Fruit fly (Drosophila melanogaster) whole organism, adult: Measurements from ENCODE around the gene NSD.

Experiments
- CG14711 ChIP-seq: fragments of 200-800 bp; sonication (Bioruptor generic); optimal IDR thresholded peaks from 2 replicates; lab custom pipeline; 2018; ENCODE audit warnings: missing biosample characterization, mild to moderate bottlenecking, missing genetic modification characterization, moderate library complexity
- tj ChIP-seq: fragments of 200-800 bp; sonication (Bioruptor generic); optimal IDR thresholded peaks from 3 replicates; lab custom pipeline; 2017; ENCODE audit warnings: missing biosample characterization, mild to moderate bottlenecking, missing genetic modification characterization, moderate library complexity
- toe ChIP-seq: fragments of 200-800 bp; sonication (Bioruptor generic); optimal IDR thresholded peaks from 2 replicates; lab custom pipeline; 2016; ENCODE audit warnings: missing biosample characterization, missing genetic modification characterization

- no peak for TF ChIP-seq CG14711 (tag; lab: Kevin White, UChicago)
- no peak for TF ChIP-seq toe (GFP tag; lab: Kevin White, UChicago)
- no peak for TF ChIP-seq tj (GFP tag; lab: Kevin White, UChicago)
These were observed 7.7 kb upstream of the NSD start for dm6 chr3R:27945398-27945797.
